Worm (Caenorhabditis elegans) whole organism, L2 larva: ENCODE data around the gene nfya-1.

ENCODE experiments used
- C34F6.9 ChIP-seq: fragments of 150-350 bp; optimal IDR thresholded peaks from 2 replicates; lab custom pipeline; 2014; ENCODE audit warnings: missing biosample characterization, missing genetic modification characterization
- F13H6.1 ChIP-seq: sonication (generic microtip); optimal IDR thresholded peaks from 2 replicates; lab custom pipeline; 2016; ENCODE audit warnings: missing genetic modification characterization, missing compliant biosample characterization
- aly-2 ChIP-seq: fragments of 150-350 bp; optimal IDR thresholded peaks from 2 replicates; lab custom pipeline; 2014; ENCODE audit warnings: missing biosample characterization, missing genetic modification characterization
- ama-1 ChIP-seq: fragments of 150-350 bp; optimal IDR thresholded peaks from 2 replicates; lab custom pipeline; 2018; ENCODE audit warnings: inconsistent platforms
- dmd-4 ChIP-seq: sonication (generic microtip); optimal IDR thresholded peaks from 2 replicates; lab custom pipeline; 2017; ENCODE audit warnings: missing biosample characterization, missing genetic modification characterization
- elt-1 ChIP-seq: fragments of 150-350 bp; optimal IDR thresholded peaks from 2 replicates; lab custom pipeline; 2014; ENCODE audit warnings: missing biosample characterization, missing genetic modification characterization
- elt-3 ChIP-seq: sonication (generic microtip); optimal IDR thresholded peaks from 2 replicates; lab custom pipeline; 2017; ENCODE audit warnings: missing biosample characterization, missing genetic modification characterization
- lsy-2 ChIP-seq, 2 experiments: fragments of 150-350 bp in 1 of 2; sonication (generic microtip) in 1 of 2; optimal IDR thresholded peaks; 2 replicates each; lab custom pipeline; 2014 to 2017; ENCODE audit warnings: missing biosample characterization in 2 of 2, missing genetic modification characterization in 2 of 2
- nhr-10 ChIP-seq: sonication (generic microtip); optimal IDR thresholded peaks from 2 replicates; lab custom pipeline; 2017; ENCODE audit warnings: missing biosample characterization, missing genetic modification characterization
- unc-39 ChIP-seq: fragments of 150-350 bp; optimal IDR thresholded peaks from 2 replicates; lab custom pipeline; 2014; ENCODE audit warnings: missing biosample characterization, missing genetic modification characterization
- unc-62 ChIP-seq: fragments of 150-350 bp; optimal IDR thresholded peaks from 2 replicates; lab custom pipeline; 2014; ENCODE audit warnings: missing biosample characterization, missing genetic modification reagents, missing genetic modification characterization
- zag-1 ChIP-seq: fragments of 150-350 bp; optimal IDR thresholded peaks from 2 replicates; lab custom pipeline; 2014; ENCODE audit warnings: missing biosample characterization, missing genetic modification characterization

DNA sequence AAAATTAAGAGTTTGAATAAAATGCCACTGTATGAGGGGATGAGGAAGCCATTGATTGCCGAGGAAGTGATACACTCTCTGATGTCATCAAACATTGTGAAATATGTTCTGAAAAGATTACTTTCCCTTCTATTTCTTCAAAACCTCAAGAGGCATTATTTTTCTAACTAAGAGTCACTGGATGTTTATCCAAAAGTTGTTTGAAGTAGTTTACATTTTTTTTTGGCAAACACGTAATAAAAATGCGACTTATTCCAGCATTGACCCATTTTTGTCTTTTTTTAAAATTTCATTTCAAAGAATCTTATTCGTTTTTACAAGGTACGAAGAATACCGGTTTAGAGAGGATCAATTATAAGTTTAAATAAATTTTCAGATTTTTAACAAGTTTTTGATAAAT lies 39.4 kb downstream of the nfya-1 start, which contains the start of gene Y62H9A.11:
- TF ChIP-seq dmd-4 (tag; lab: Kevin White, UChicago): no peak
- TF ChIP-seq F13H6.1 (tag; lab: Kevin White, UChicago): no peak
- TF ChIP-seq aly-2 (tag; lab: Kevin White, UChicago): no peak
- TF ChIP-seq ama-1 (lab: Kevin White, UChicago): no peak
- no peak for TF ChIP-seq elt-1 (tag; lab: Kevin White, UChicago)
- TF ChIP-seq unc-39 (tag; lab: Kevin White, UChicago): no peak
- TF ChIP-seq zag-1 (tag; lab: Kevin White, UChicago): no peak
- TF ChIP-seq unc-62 (GFP tag; lab: Kevin White, UChicago): no peak
- TF ChIP-seq lsy-2 (tag; optimal IDR thresholded peaks at IDR 0.05; lab: Kevin White, UChicago): no peak
- no peak for TF ChIP-seq nhr-10
- TF ChIP-seq elt-3 (tag; lab: Kevin White, UChicago): no peak
- TF ChIP-seq C34F6.9: no peak
